Worm (Caenorhabditis elegans): ENCODE results near the gene E01B7.2.

DNA sequence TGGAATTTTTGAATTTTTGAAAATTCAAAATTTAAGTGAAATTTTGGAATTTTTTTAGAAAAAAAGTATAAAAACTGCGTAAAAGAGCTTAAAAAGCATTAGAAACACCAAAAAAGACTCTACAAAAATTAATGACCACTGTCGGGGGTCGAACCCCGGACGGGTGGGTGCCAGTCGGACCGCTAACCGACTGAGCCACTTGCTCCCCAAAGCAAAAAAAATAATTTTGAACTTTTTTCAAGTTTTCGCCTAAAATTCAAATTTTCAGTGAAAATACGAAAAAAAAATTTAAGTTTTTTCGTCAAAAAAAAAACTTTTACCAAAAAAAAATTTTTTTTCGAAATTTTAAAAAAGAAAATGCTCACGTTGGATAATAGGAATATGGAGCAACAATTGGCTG lies 25.7 kb downstream of the E01B7.2 start:
- TF ChIP-seq nhr-28 (tag; optimal IDR thresholded peaks at IDR 0.05) (no peak), ZK546.5 (tag; optimal IDR thresholded peaks at IDR 0.05) (no peak), nhr-11 (tag; optimal IDR thresholded peaks at IDR 0.05) (no peak), elt-2 (tag; optimal IDR thresholded peaks at IDR 0.05) (no peak), unc-62 (GFP tag; optimal IDR thresholded peaks at IDR 0.05) (no peak), zag-1 (tag; optimal IDR thresholded peaks at IDR 0.05) (no peak), nhr-12 (tag; optimal IDR thresholded peaks at IDR 0.05) (no peak), unc-39 (tag; optimal IDR thresholded peaks at IDR 0.05) (no peak), R02D3.7 (tag; optimal IDR thresholded peaks at IDR 0.05) (no peak), skn-1 (tag; optimal IDR thresholded peaks at IDR 0.05) (no peak), ceh-82 (tag; optimal IDR thresholded peaks at IDR 0.05) (no peak), fkh-2 (tag; optimal IDR thresholded peaks at IDR 0.05) (no peak), ztf-11 (tag; optimal IDR thresholded peaks at IDR 0.05) (no peak)
